Fruit fly (Drosophila melanogaster) whole organism, embryonic: Measurements from ENCODE around the gene LSm3.
A peak's percentile ranks its signal among the peaks of the same experiment; 100 is the strongest.

Source experiments
- Asciz ChIP-seq: fragments of 200-800 bp; sonication (Bioruptor generic); optimal IDR thresholded peaks from 2 replicates; lab custom pipeline; 2017; ENCODE audit warnings: missing biosample characterization, mild to moderate bottlenecking, missing genetic modification characterization, missing genetic modification reagents
- CG11398 ChIP-seq: fragments of 200-800 bp; sonication (Bioruptor generic); optimal IDR thresholded peaks from 2 replicates; lab custom pipeline; 2016; ENCODE audit warnings: missing biosample characterization, missing genetic modification characterization
- CG12155 ChIP-seq: fragments of 200-800 bp; sonication (Bioruptor generic); optimal IDR thresholded peaks from 3 replicates; lab custom pipeline; 2016; ENCODE audit warnings: missing biosample characterization, missing genetic modification characterization
- CG12236 ChIP-seq: fragments of 200-800 bp; sonication (Bioruptor generic); optimal IDR thresholded peaks from 2 replicates; lab custom pipeline; 2016; ENCODE audit warnings: missing biosample characterization, missing genetic modification characterization
- CG12391 ChIP-seq: fragments of 200-800 bp; sonication (Bioruptor generic); optimal IDR thresholded peaks from 3 replicates; lab custom pipeline; 2018; ENCODE audit warnings: missing biosample characterization, mild to moderate bottlenecking, missing genetic modification characterization, moderate library complexity
- CG14860 ChIP-seq: fragments of 200-800 bp; sonication (Bioruptor generic); IDR thresholded peaks from 3 replicates; pipeline ENCODE4 v1.3.6; 2022; ENCODE audit warnings: missing biosample characterization, missing genetic modification characterization; ENCODE audit not compliant: partially characterized antibody
- CG15073 ChIP-seq: fragments of 200-800 bp; sonication (Bioruptor generic); optimal IDR thresholded peaks from 2 replicates; lab custom pipeline; 2016; ENCODE audit warnings: missing biosample characterization, missing genetic modification characterization
- CG15269 ChIP-seq: fragments of 200-800 bp; sonication (Bioruptor generic); optimal IDR thresholded peaks from 2 replicates; lab custom pipeline; 2018; ENCODE audit warnings: missing biosample characterization, mild to moderate bottlenecking, missing genetic modification characterization, moderate library complexity
- CG15479 ChIP-seq: fragments of 200-800 bp; sonication (Bioruptor generic); optimal IDR thresholded peaks from 3 replicates; lab custom pipeline; 2019; ENCODE audit warnings: missing biosample characterization, mild to moderate bottlenecking, missing genetic modification characterization, moderate library complexity
- CG16863 ChIP-seq: fragments of 200-800 bp; sonication (Bioruptor generic); optimal IDR thresholded peaks from 3 replicates; lab custom pipeline; 2016; ENCODE audit warnings: missing biosample characterization, missing genetic modification characterization
- CG32772 ChIP-seq: fragments of 200-800 bp; sonication (Bioruptor generic); IDR thresholded peaks from 2 replicates; pipeline ENCODE4 v1.3.6; 2022; ENCODE audit warnings: missing biosample characterization, missing genetic modification characterization
- CG34422 ChIP-seq: fragments of 200-800 bp; sonication (Bioruptor generic); IDR thresholded peaks from 3 replicates; pipeline ENCODE4 v1.3.6; 2022; ENCODE audit warnings: missing biosample characterization, missing genetic modification characterization
- CG4707 ChIP-seq: fragments of 200-800 bp; sonication (Bioruptor generic); optimal IDR thresholded peaks from 2 replicates; lab custom pipeline; 2018; ENCODE audit warnings: missing biosample characterization, mild to moderate bottlenecking, missing genetic modification characterization, moderate library complexity
- CG6854 ChIP-seq: fragments of 200-800 bp; sonication (Bioruptor generic); optimal IDR thresholded peaks from 3 replicates; lab custom pipeline; 2017; ENCODE audit warnings: missing biosample characterization, mild to moderate bottlenecking, missing genetic modification characterization
- CG7271 ChIP-seq: fragments of 200-800 bp; sonication (Bioruptor generic); optimal IDR thresholded peaks from 2 replicates; lab custom pipeline; 2018; ENCODE audit warnings: missing biosample characterization, mild to moderate bottlenecking, missing genetic modification characterization, moderate library complexity
- CG7556 ChIP-seq: fragments of 200-800 bp; sonication (Bioruptor generic); optimal IDR thresholded peaks from 2 replicates; lab custom pipeline; 2017; ENCODE audit warnings: missing biosample characterization, mild to moderate bottlenecking, missing genetic modification characterization
- CG8281 ChIP-seq: fragments of 200-800 bp; sonication (Bioruptor generic); optimal IDR thresholded peaks from 2 replicates; lab custom pipeline; 2018; ENCODE audit warnings: missing biosample characterization, mild to moderate bottlenecking, missing genetic modification characterization, moderate library complexity
- CG8290 ChIP-seq, 3 experiments: fragments of 200-800 bp; sonication (Bioruptor generic); optimal IDR thresholded peaks; 2 replicates each; lab custom pipeline; 2016 to 2019; ENCODE audit warnings: missing biosample characterization in 3 of 3, missing genetic modification characterization in 3 of 3, mild to moderate bottlenecking in 2 of 3, moderate library complexity in 1 of 3
- CG9876 ChIP-seq: fragments of 200-800 bp; sonication (Bioruptor generic); optimal IDR thresholded peaks from 2 replicates; lab custom pipeline; 2016; ENCODE audit warnings: missing biosample characterization, missing genetic modification characterization
- CrebB ChIP-seq: fragments of 200-800 bp; sonication (Bioruptor generic); optimal IDR thresholded peaks from 3 replicates; lab custom pipeline; 2018; ENCODE audit warnings: missing biosample characterization, mild to moderate bottlenecking, missing genetic modification characterization
- Dip3 ChIP-seq: fragments of 200-800 bp; sonication (Bioruptor generic); optimal IDR thresholded peaks from 3 replicates; lab custom pipeline; 2016; ENCODE audit warnings: missing biosample characterization, missing genetic modification characterization
- Doc3 ChIP-seq: fragments of 200-800 bp; sonication (Bioruptor generic); IDR thresholded peaks from 3 replicates; pipeline ENCODE4 v1.3.6; 2022; ENCODE audit warnings: missing biosample characterization, missing genetic modification characterization; ENCODE audit not compliant: partially characterized antibody
- Dref ChIP-seq: fragments of 200-800 bp; sonication (Bioruptor generic); IDR thresholded peaks from 2 replicates; pipeline ENCODE4 v1.3.6; 2022; ENCODE audit warnings: missing biosample characterization, missing genetic modification characterization
- Elba2 ChIP-seq: fragments of 200-800 bp; sonication (Bioruptor generic); optimal IDR thresholded peaks from 3 replicates; lab custom pipeline; 2016; ENCODE audit warnings: missing biosample characterization, missing genetic modification characterization
- NfI ChIP-seq: fragments of 200-800 bp; sonication (Bioruptor generic); optimal IDR thresholded peaks from 3 replicates; lab custom pipeline; 2018; ENCODE audit warnings: missing biosample characterization, mild to moderate bottlenecking, missing genetic modification characterization, moderate library complexity
- TFAM ChIP-seq: fragments of 200-800 bp; sonication (Bioruptor generic); optimal IDR thresholded peaks from 2 replicates; lab custom pipeline; 2017; ENCODE audit warnings: missing biosample characterization, missing genetic modification characterization, inconsistent platforms
- Tbp ChIP-seq: fragments of >200 bp; optimal IDR thresholded peaks from 2 replicates; lab custom pipeline; 2018; ENCODE audit warnings: missing biosample characterization, missing genetic modification characterization
- Usf ChIP-seq: fragments of 200-800 bp; sonication (Bioruptor generic); optimal IDR thresholded peaks from 2 replicates; lab custom pipeline; 2017; ENCODE audit warnings: missing genotype, missing biosample characterization, missing genetic modification characterization
- ab ChIP-seq: fragments of 200-800 bp; sonication (Bioruptor generic); optimal IDR thresholded peaks from 2 replicates; lab custom pipeline; 2016; ENCODE audit warnings: missing biosample characterization, missing genetic modification characterization
- bab2 ChIP-seq: fragments of 200-800 bp; sonication (Bioruptor generic); optimal IDR thresholded peaks from 2 replicates; lab custom pipeline; 2016; ENCODE audit warnings: missing biosample characterization, missing genetic modification characterization
- bigmax ChIP-seq: fragments of 200-800 bp; sonication (Bioruptor generic); optimal IDR thresholded peaks from 2 replicates; lab custom pipeline; 2018; ENCODE audit warnings: missing biosample characterization, mild to moderate bottlenecking, missing genetic modification characterization
- chinmo ChIP-seq: fragments of 200-800 bp; sonication (Bioruptor generic); IDR thresholded peaks from 4 replicates; pipeline ENCODE4 v1.3.6; 2022; ENCODE audit warnings: missing biosample characterization, missing genetic modification characterization; ENCODE audit not compliant: partially characterized antibody
- cwo ChIP-seq: fragments of 200-800 bp; sonication (Bioruptor generic); optimal IDR thresholded peaks from 3 replicates; lab custom pipeline; 2017; ENCODE audit warnings: missing biosample characterization, missing genetic modification characterization, mild to moderate bottlenecking, moderate library complexity, missing genetic modification reagents
- dpn ChIP-seq, 2 experiments: fragments of 200-800 bp; sonication (Bioruptor generic); optimal IDR thresholded peaks; 3 replicates each; lab custom pipeline; 2016; ENCODE audit warnings: missing biosample characterization in 2 of 2, missing genetic modification characterization in 2 of 2
- esg ChIP-seq: fragments of 200-800 bp; sonication (Bioruptor generic); conservative IDR thresholded peaks from 2 replicates; pipeline ENCODE4 v1.3.6; 2022; ENCODE audit warnings: missing biosample characterization, missing genetic modification characterization
- fd102C ChIP-seq: fragments of 200-800 bp; sonication (Bioruptor generic); optimal IDR thresholded peaks from 2 replicates; lab custom pipeline; 2018; ENCODE audit warnings: missing biosample characterization, mild to moderate bottlenecking, missing genetic modification characterization, moderate library complexity
- gcm ChIP-seq: fragments of 200-800 bp; sonication (Bioruptor generic); optimal IDR thresholded peaks from 2 replicates; lab custom pipeline; 2019; ENCODE audit warnings: missing biosample characterization, mild to moderate bottlenecking, missing genetic modification characterization, moderate library complexity
- gcm2 ChIP-seq: fragments of 200-800 bp; sonication (Bioruptor generic); optimal IDR thresholded peaks from 2 replicates; lab custom pipeline; 2016; ENCODE audit warnings: missing biosample characterization, missing genetic modification characterization
- gsb ChIP-seq: fragments of 200-800 bp; sonication (Bioruptor generic); IDR thresholded peaks from 2 replicates; pipeline ENCODE4 v1.3.6; 2022; ENCODE audit warnings: missing biosample characterization, missing genetic modification characterization
- h ChIP-seq: fragments of >200 bp; optimal IDR thresholded peaks from 2 replicates; lab custom pipeline; 2017
- lmd ChIP-seq: fragments of 200-800 bp; sonication (Bioruptor generic); IDR thresholded peaks from 2 replicates; pipeline ENCODE4 v1.3.6; 2022; ENCODE audit warnings: missing biosample characterization, missing genetic modification characterization
- mirr ChIP-seq: fragments of 200-800 bp; sonication (Bioruptor generic); optimal IDR thresholded peaks from 3 replicates; lab custom pipeline; 2018; ENCODE audit warnings: missing biosample characterization, mild to moderate bottlenecking, missing genetic modification characterization
- onecut ChIP-seq: fragments of 200-800 bp; sonication (Bioruptor generic); IDR thresholded peaks from 2 replicates; pipeline ENCODE4 v1.3.6; 2022; ENCODE audit warnings: missing biosample characterization, missing genetic modification characterization
- pb ChIP-seq: fragments of 200-800 bp; sonication (Bioruptor generic); optimal IDR thresholded peaks from 3 replicates; lab custom pipeline; 2016; ENCODE audit warnings: missing biosample characterization, missing genetic modification characterization
- prd ChIP-seq, 3 experiments: fragments of >200 bp in 2 of 3; fragments of 200-800 bp in 1 of 3; sonication (Bioruptor generic) in 1 of 3; optimal IDR thresholded peaks in 2 of 3; IDR thresholded peaks in 1 of 3; 2 replicates in 2 of 3; 3 replicates in 1 of 3; pipeline versions ENCODE4 v1.3.6 to Lab custom; 2017 to 2022; ENCODE audit warnings: missing biosample characterization in 1 of 3, missing genetic modification characterization in 1 of 3
- sc ChIP-seq, 3 experiments: fragments of >200 bp in 2 of 3; fragments of 200-800 bp in 1 of 3; sonication (Bioruptor generic) in 1 of 3; optimal IDR thresholded peaks; 2 replicates in 2 of 3; 3 replicates in 1 of 3; lab custom pipeline; 2017; ENCODE audit warnings: mild to moderate bottlenecking in 1 of 3, missing biosample characterization in 1 of 3, missing genetic modification characterization in 1 of 3, missing genetic modification reagents in 1 of 3
- slbo ChIP-seq: fragments of 200-800 bp; sonication (Bioruptor generic); IDR thresholded peaks from 2 replicates; pipeline ENCODE4 v1.3.6; 2022; ENCODE audit warnings: missing biosample characterization, missing genetic modification characterization
- sqz ChIP-seq: fragments of 200-800 bp; sonication (Bioruptor generic); optimal IDR thresholded peaks from 3 replicates; lab custom pipeline; 2018; ENCODE audit warnings: missing biosample characterization, mild to moderate bottlenecking, missing genetic modification characterization
- yki ChIP-seq: fragments of >200 bp; optimal IDR thresholded peaks from 3 replicates; lab custom pipeline; 2018

The LSm3 gene

dm6 chr3R:24010637-24011214, 14.7 kb downstream of the LSm3 start (continued):
- no peak for TF ChIP-seq CG11398 (GFP tag; lab: Kevin White, UChicago)
- TF ChIP-seq Asciz (GFP tag; lab: Kevin White, UChicago) = no peak
- no peak for TF ChIP-seq chinmo (GFP tag; lab: Robert Waterston, UW)
- TF ChIP-seq dpn (GFP tag; optimal IDR thresholded peaks at IDR 0.05; lab: Kevin White, UChicago) = peak in 1 of 2 experiments; percentile 47
- TF ChIP-seq CG16863 (GFP tag; lab: Kevin White, UChicago) = no peak
- no peak for TF ChIP-seq yki (lab: Kevin White, UChicago)
- TF ChIP-seq pb (GFP tag; lab: Kevin White, UChicago) = no peak
- peak; percentile 72 for TF ChIP-seq lmd (GFP tag; lab: Robert Waterston, UW)
- no peak for TF ChIP-seq ab
- TF ChIP-seq slbo (GFP tag; lab: Robert Waterston, UW) = peak; percentile 79
- TF ChIP-seq gcm2 = no peak
- no peak for TF ChIP-seq Dip3 (GFP tag; lab: Kevin White, UChicago)
- TF ChIP-seq CG6854 (GFP tag; lab: Kevin White, UChicago) = peak; percentile 36
- TF ChIP-seq Dref (GFP tag; lab: Robert Waterston, UW) = no peak
- TF ChIP-seq CG8281 = no peak
- peak; percentile 27 for TF ChIP-seq CG12155 (GFP tag; lab: Kevin White, UChicago)
- TF ChIP-seq onecut = peak; percentile 28; the same call in 1 of the 2 replicates
- peak; percentile 38 for TF ChIP-seq gcm
- no peak for TF ChIP-seq sc (optimal IDR thresholded peaks at IDR 0.05; lab: Kevin White, UChicago)
- TF ChIP-seq sc (GFP tag; optimal IDR thresholded peaks at IDR 0.05; lab: Kevin White, UChicago) = peak; percentile 23
- TF ChIP-seq sqz (GFP tag; lab: Kevin White, UChicago) = no peak
- peak; percentile 58 for TF ChIP-seq gsb (GFP tag; lab: Robert Waterston, UW)
- no peak for TF ChIP-seq TFAM
- no peak for TF ChIP-seq CG14860 (GFP tag; lab: Robert Waterston, UW)
- no peak for TF ChIP-seq Elba2
- TF ChIP-seq CG7556 (GFP tag; lab: Kevin White, UChicago) = peak; percentile 75
- TF ChIP-seq prd (optimal IDR thresholded peaks at IDR 0.05; lab: Kevin White, UChicago) = no peak
- peak; percentile 75 for TF ChIP-seq prd (GFP tag; IDR thresholded peaks at IDR 0.05; lab: Robert Waterston, UW)
- no peak for TF ChIP-seq Usf
- peak; percentile 9 for TF ChIP-seq mirr
- TF ChIP-seq Doc3 (GFP tag; lab: Robert Waterston, UW) = no peak
- TF ChIP-seq CG15269 = peak; percentile 78
- TF ChIP-seq CG15479 (GFP tag; lab: Kevin White, UChicago) = no peak
- no peak for TF ChIP-seq CG9876 (GFP tag; lab: Kevin White, UChicago)
- TF ChIP-seq esg = peak; percentile 52
- no peak for TF ChIP-seq h
- TF ChIP-seq CG4707 (GFP tag; lab: Kevin White, UChicago) = no peak
- peak; percentile 30 for TF ChIP-seq CrebB (tag; lab: Kevin White, UChicago)
- TF ChIP-seq bigmax (GFP tag; lab: Kevin White, UChicago) = no peak
- peak; percentile 60 for TF ChIP-seq CG32772
- TF ChIP-seq CG15073 = no peak
- no peak for TF ChIP-seq bab2 (GFP tag; lab: Kevin White, UChicago)
- TF ChIP-seq CG12236 (GFP tag; lab: Kevin White, UChicago) = no peak
- TF ChIP-seq fd102C (GFP tag; lab: Kevin White, UChicago) = no peak
- TF ChIP-seq CG7271 (tag; lab: Kevin White, UChicago) = no peak
- peak; percentile 67 for TF ChIP-seq CG12391
- TF ChIP-seq CG34422 = 0 out of 3 replicates have a peak, but pooled peaks have one; percentile 37
- peak; percentile 57 for TF ChIP-seq cwo
- no peak for TF ChIP-seq Tbp (GFP tag; lab: Kevin White, UChicago)
- no peak for TF ChIP-seq CG8290 (GFP tag; optimal IDR thresholded peaks at IDR 0.05; lab: Kevin White, UChicago)
- peak in 1 of 2 experiments; percentile 65 for TF ChIP-seq CG8290 (tag; optimal IDR thresholded peaks at IDR 0.05; lab: Kevin White, UChicago)
- TF ChIP-seq NfI = peak; percentile 49
